Fruit fly (Drosophila melanogaster) whole organism, embryonic: Measurements from ENCODE around the gene CG31099.
A peak's percentile ranks its signal among the peaks of the same experiment; 100 is the strongest.

Experiments
- CG11093 ChIP-seq: fragments of 200-800 bp; sonication (Bioruptor generic); IDR thresholded peaks from 3 replicates; pipeline ENCODE4 v1.3.6; 2022; ENCODE audit warnings: missing biosample characterization, missing genetic modification characterization
- CG13624 ChIP-seq: fragments of 200-800 bp; sonication (Bioruptor generic); optimal IDR thresholded peaks from 2 replicates; lab custom pipeline; 2016; ENCODE audit warnings: missing biosample characterization, missing genetic modification characterization
- CG1603 ChIP-seq: fragments of 200-800 bp; sonication (Bioruptor generic); optimal IDR thresholded peaks from 2 replicates; lab custom pipeline; 2019; ENCODE audit warnings: missing biosample characterization, mild to moderate bottlenecking, missing genetic modification characterization, moderate library complexity
- CG1647 ChIP-seq: fragments of 200-800 bp; sonication (Bioruptor generic); optimal IDR thresholded peaks from 3 replicates; lab custom pipeline; 2016; ENCODE audit warnings: missing biosample characterization, missing genetic modification characterization
- CG1832 ChIP-seq: fragments of 200-800 bp; sonication (Bioruptor generic); optimal IDR thresholded peaks from 2 replicates; lab custom pipeline; 2017; ENCODE audit warnings: missing biosample characterization, mild to moderate bottlenecking, missing genetic modification characterization, inconsistent platforms
- CG2875 ChIP-seq: fragments of 200-800 bp; sonication (Bioruptor generic); optimal IDR thresholded peaks from 2 replicates; lab custom pipeline; 2017; ENCODE audit warnings: missing biosample characterization, mild to moderate bottlenecking, missing genetic modification characterization, missing genetic modification reagents
- CG34376 ChIP-seq: fragments of 200-800 bp; sonication (Bioruptor generic); optimal IDR thresholded peaks from 2 replicates; lab custom pipeline; 2018; ENCODE audit warnings: missing biosample characterization, mild to moderate bottlenecking, missing genetic modification characterization
- CG42726 ChIP-seq: fragments of 200-800 bp; sonication (Bioruptor generic); IDR thresholded peaks from 2 replicates; pipeline ENCODE4 v1.3.6; 2022; ENCODE audit warnings: missing biosample characterization, missing genetic modification characterization; ENCODE audit not compliant: partially characterized antibody
- CG4820 ChIP-seq: fragments of 200-800 bp; sonication (Bioruptor generic); optimal IDR thresholded peaks from 3 replicates; lab custom pipeline; 2016; ENCODE audit warnings: missing biosample characterization, missing genetic modification characterization
- CG6689 ChIP-seq: fragments of 200-800 bp; sonication (Bioruptor generic); IDR thresholded peaks from 2 replicates; pipeline ENCODE4 v1.3.6; 2022; ENCODE audit warnings: missing biosample characterization, missing genetic modification characterization
- Fer1 ChIP-seq: fragments of 200-800 bp; sonication (Bioruptor generic); optimal IDR thresholded peaks from 2 replicates; lab custom pipeline; 2017; ENCODE audit warnings: missing biosample characterization, mild to moderate bottlenecking, missing genetic modification characterization
- GATAe ChIP-seq: fragments of 200-800 bp; sonication (Bioruptor generic); conservative IDR thresholded peaks from 2 replicates; pipeline ENCODE4 v1.3.6; 2022; ENCODE audit warnings: missing biosample characterization, missing genetic modification characterization
- Hsf ChIP-seq: fragments of 200-800 bp; sonication (Bioruptor generic); optimal IDR thresholded peaks from 3 replicates; lab custom pipeline; 2016; ENCODE audit warnings: missing biosample characterization, missing genetic modification characterization
- Max ChIP-seq: fragments of 200-800 bp; sonication (Bioruptor generic); optimal IDR thresholded peaks from 2 replicates; lab custom pipeline; 2016; ENCODE audit warnings: missing biosample characterization, mild to moderate bottlenecking, missing genetic modification characterization
- Meics ChIP-seq: fragments of 200-800 bp; sonication (Bioruptor generic); optimal IDR thresholded peaks from 2 replicates; lab custom pipeline; 2017; ENCODE audit warnings: missing biosample characterization, mild to moderate bottlenecking, missing genetic modification characterization
- Myb ChIP-seq: fragments of 200-800 bp; sonication (Bioruptor generic); optimal IDR thresholded peaks from 2 replicates; lab custom pipeline; 2016; ENCODE audit warnings: missing biosample characterization, missing genetic modification characterization
- Nf-YB ChIP-seq: fragments of 200-800 bp; sonication (Bioruptor generic); optimal IDR thresholded peaks from 3 replicates; lab custom pipeline; 2019; ENCODE audit warnings: missing biosample characterization, mild to moderate bottlenecking, missing genetic modification characterization, moderate library complexity
- Poxn ChIP-seq: fragments of 200-800 bp; sonication (Bioruptor generic); IDR thresholded peaks from 2 replicates; pipeline ENCODE4 v1.3.6; 2022; ENCODE audit warnings: missing biosample characterization, missing genetic modification characterization
- Rx ChIP-seq: fragments of 200-800 bp; sonication (Bioruptor generic); IDR thresholded peaks from 2 replicates; pipeline ENCODE4 v1.3.6; 2022; ENCODE audit warnings: missing biosample characterization, missing genetic modification characterization
- TFAM ChIP-seq: fragments of 200-800 bp; sonication (Bioruptor generic); optimal IDR thresholded peaks from 2 replicates; lab custom pipeline; 2017; ENCODE audit warnings: missing biosample characterization, missing genetic modification characterization, inconsistent platforms
- Usf ChIP-seq: fragments of 200-800 bp; sonication (Bioruptor generic); optimal IDR thresholded peaks from 2 replicates; lab custom pipeline; 2017; ENCODE audit warnings: missing genotype, missing biosample characterization, missing genetic modification characterization
- Xrp1 ChIP-seq: fragments of 200-800 bp; sonication (Bioruptor generic); IDR thresholded peaks from 2 replicates; pipeline ENCODE4 v1.3.6; 2022; ENCODE audit warnings: missing biosample characterization, missing genetic modification characterization
- ab ChIP-seq: fragments of 200-800 bp; sonication (Bioruptor generic); optimal IDR thresholded peaks from 2 replicates; lab custom pipeline; 2016; ENCODE audit warnings: missing biosample characterization, missing genetic modification characterization
- cato ChIP-seq: fragments of 200-800 bp; sonication (Bioruptor generic); optimal IDR thresholded peaks from 2 replicates; lab custom pipeline; 2016; ENCODE audit warnings: missing biosample characterization, missing genetic modification characterization, borderline replicate concordance
- dan ChIP-seq: fragments of 200-800 bp; sonication (Bioruptor generic); IDR thresholded peaks from 2 replicates; pipeline ENCODE4 v1.3.6; 2022; ENCODE audit warnings: missing biosample characterization, missing genetic modification characterization
- dmrt99B ChIP-seq: fragments of 200-800 bp; sonication (Bioruptor generic); optimal IDR thresholded peaks from 2 replicates; lab custom pipeline; 2018; ENCODE audit warnings: missing biosample characterization, mild to moderate bottlenecking, missing genetic modification characterization, moderate library complexity
- exex ChIP-seq: fragments of 200-800 bp; sonication (Bioruptor generic); optimal IDR thresholded peaks from 4 replicates; lab custom pipeline; 2018; ENCODE audit warnings: missing biosample characterization, mild to moderate bottlenecking, missing genetic modification characterization, moderate library complexity
- ftz-f1 ChIP-seq: fragments of 200-800 bp; sonication (Bioruptor generic); optimal IDR thresholded peaks from 2 replicates; lab custom pipeline; 2016; ENCODE audit warnings: missing biosample characterization, missing genetic modification characterization
- grn ChIP-seq: fragments of 200-800 bp; sonication (Bioruptor generic); optimal IDR thresholded peaks from 3 replicates; lab custom pipeline; 2017; ENCODE audit warnings: missing biosample characterization, missing genetic modification characterization
- hth ChIP-seq: fragments of >200 bp; optimal IDR thresholded peaks from 2 replicates; lab custom pipeline; 2017; ENCODE audit warnings: inconsistent platforms
- p53 ChIP-seq: fragments of 200-800 bp; sonication (Bioruptor generic); optimal IDR thresholded peaks from 2 replicates; lab custom pipeline; 2016; ENCODE audit warnings: missing biosample characterization, missing genetic modification characterization
- prd ChIP-seq, 3 experiments: fragments of >200 bp in 2 of 3; fragments of 200-800 bp in 1 of 3; sonication (Bioruptor generic) in 1 of 3; optimal IDR thresholded peaks in 2 of 3; IDR thresholded peaks in 1 of 3; 2 replicates in 2 of 3; 3 replicates in 1 of 3; pipeline versions ENCODE4 v1.3.6 to Lab custom; 2017 to 2022; ENCODE audit warnings: missing biosample characterization in 1 of 3, missing genetic modification characterization in 1 of 3
- rib ChIP-seq: fragments of 200-800 bp; sonication (Bioruptor generic); IDR thresholded peaks from 2 replicates; pipeline ENCODE4 v1.3.6; 2022; ENCODE audit warnings: missing biosample characterization, missing genetic modification characterization
- sisA ChIP-seq: fragments of 200-800 bp; sonication (Bioruptor generic); IDR thresholded peaks from 2 replicates; pipeline ENCODE4 v1.3.6; 2022; ENCODE audit warnings: missing biosample characterization, missing genetic modification characterization
- sug ChIP-seq: fragments of 200-800 bp; optimal IDR thresholded peaks from 2 replicates; lab custom pipeline; 2019; ENCODE audit warnings: missing biosample characterization, mild to moderate bottlenecking, missing genetic modification characterization, moderate library complexity
- toy ChIP-seq: fragments of 200-800 bp; sonication (Bioruptor generic); IDR thresholded peaks from 2 replicates; pipeline ENCODE4 v1.3.6; 2022; ENCODE audit warnings: missing biosample characterization, missing genetic modification characterization
- twi ChIP-seq: fragments of 200-800 bp; optimal IDR thresholded peaks from 2 replicates; lab custom pipeline; 2019; ENCODE audit warnings: missing biosample characterization, mild to moderate bottlenecking, missing genetic modification characterization, moderate library complexity
- vnd ChIP-seq: fragments of 200-800 bp; sonication (Bioruptor generic); IDR thresholded peaks from 3 replicates; pipeline ENCODE4 v1.3.6; 2022; ENCODE audit warnings: missing biosample characterization, missing genetic modification characterization; ENCODE audit not compliant: partially characterized antibody
- zen2 ChIP-seq: fragments of 200-800 bp; sonication (Bioruptor generic); IDR thresholded peaks from 3 replicates; pipeline ENCODE4 v1.3.6; 2022; ENCODE audit warnings: missing biosample characterization, missing genetic modification characterization; ENCODE audit not compliant: partially characterized antibody

CG31099 gene

DNA sequence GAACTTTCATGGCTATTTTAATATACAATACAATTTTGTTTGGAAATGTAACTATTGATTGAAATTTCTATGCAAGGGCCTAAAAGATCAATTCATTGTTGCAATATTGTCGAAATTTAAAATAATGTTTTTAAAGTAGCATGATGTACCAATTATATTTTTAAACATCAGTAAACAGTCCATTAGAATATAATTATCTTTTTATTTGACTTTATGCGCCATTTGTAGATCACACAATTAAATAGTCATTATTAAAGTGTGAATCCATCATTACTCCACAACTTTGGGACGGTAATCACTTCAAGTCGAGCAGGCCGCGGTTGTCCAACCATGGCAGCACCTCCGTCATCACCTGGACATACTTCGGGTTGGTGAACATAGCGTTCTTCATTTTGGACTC is at the start of gene CG31099:
CG31099 (minus strand) TSS at position 101 of the 400 bp plus-strand sequence.
- TF ChIP-seq ab (GFP tag; lab: Kevin White, UChicago) (no peak), exex (no peak), p53 (GFP tag; lab: Kevin White, UChicago) (no peak), Poxn (GFP tag; lab: Robert Waterston, UW) (no peak), CG1832 (GFP tag; lab: Kevin White, UChicago) (no peak), Nf-YB (no peak), rib (GFP tag; lab: Robert Waterston, UW) (no peak), sisA (no peak), CG6689 (no peak), CG1603 (tag; lab: Kevin White, UChicago) (no peak), CG1647 (no peak), CG2875 (GFP tag; lab: Kevin White, UChicago) (no peak), CG13624 (no peak), Fer1 (GFP tag; lab: Kevin White, UChicago) (no peak), CG34376 (GFP tag; lab: Kevin White, UChicago) (no peak), CG11093 (GFP tag; lab: Robert Waterston, UW) (no peak), Usf (GFP tag; lab: Kevin White, UChicago) (no peak), Max (no peak)

DNA sequence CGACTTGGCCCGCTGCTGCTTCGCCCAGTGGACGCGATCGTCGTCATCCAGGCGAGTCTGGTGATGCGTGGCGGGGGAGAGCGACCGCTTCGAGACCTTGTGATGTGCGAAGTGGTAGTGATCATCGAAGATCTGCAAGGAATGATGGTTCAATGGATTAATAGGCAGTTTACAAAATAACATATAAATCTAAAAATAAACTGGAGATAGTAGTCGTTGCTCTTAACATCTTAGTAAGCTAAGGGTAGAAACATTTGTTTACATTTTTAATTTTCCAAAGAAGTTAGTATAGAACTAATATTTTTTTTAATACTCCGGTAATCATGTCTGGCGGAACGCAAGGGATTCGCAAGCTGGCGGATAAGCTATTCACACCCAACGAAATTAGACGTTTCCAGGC is 47.2 kb upstream of the CG31099 start, which contains the start of gene ND-49L:
ND-49L (plus strand) TSS at position 301 of the 400 bp plus-strand sequence.
- TF ChIP-seq Myb (GFP tag; lab: Kevin White, UChicago): no peak
- no peak for TF ChIP-seq dmrt99B (tag; lab: Kevin White, UChicago)
- no peak for TF ChIP-seq CG4820 (GFP tag; lab: Kevin White, UChicago)
- no peak for TF ChIP-seq twi
- TF ChIP-seq Hsf: no peak
- no peak for TF ChIP-seq hth (lab: Kevin White, UChicago)
- TF ChIP-seq toy (GFP tag; lab: Robert Waterston, UW): no peak
- no peak for TF ChIP-seq cato (GFP tag; lab: Kevin White, UChicago)
- TF ChIP-seq, all 482 proteins: peak for 0

DNA sequence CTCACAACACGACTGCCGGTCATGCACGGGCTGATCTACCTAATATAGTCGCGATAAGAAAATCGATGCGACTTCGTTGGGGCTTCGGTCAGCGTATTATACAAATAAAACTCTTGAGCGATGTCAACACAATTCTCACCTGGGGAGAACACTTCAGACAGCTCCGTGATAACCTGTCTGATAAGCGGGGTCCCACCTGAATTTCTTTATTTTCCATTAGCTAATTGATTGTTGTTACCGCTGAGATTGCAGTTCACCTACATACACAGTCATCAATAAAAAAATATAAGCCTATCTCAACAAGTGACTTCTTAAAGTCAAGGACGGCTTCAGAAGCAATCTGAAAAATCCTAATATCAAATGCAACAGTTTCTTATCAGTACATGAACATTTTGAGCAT is 36.2 kb upstream of the CG31099 start, which contains the start of gene tobi:
tobi (minus strand) TSS at position 23 of the 400 bp plus-strand sequence.
- TF ChIP-seq vnd (GFP tag; lab: Robert Waterston, UW) (peak; percentile 19; the same call in 1 of the 3 replicates), exex (peak; percentile 72), sug (peak; percentile 89), ftz-f1 (GFP tag; lab: Kevin White, UChicago) (no peak)

DNA sequence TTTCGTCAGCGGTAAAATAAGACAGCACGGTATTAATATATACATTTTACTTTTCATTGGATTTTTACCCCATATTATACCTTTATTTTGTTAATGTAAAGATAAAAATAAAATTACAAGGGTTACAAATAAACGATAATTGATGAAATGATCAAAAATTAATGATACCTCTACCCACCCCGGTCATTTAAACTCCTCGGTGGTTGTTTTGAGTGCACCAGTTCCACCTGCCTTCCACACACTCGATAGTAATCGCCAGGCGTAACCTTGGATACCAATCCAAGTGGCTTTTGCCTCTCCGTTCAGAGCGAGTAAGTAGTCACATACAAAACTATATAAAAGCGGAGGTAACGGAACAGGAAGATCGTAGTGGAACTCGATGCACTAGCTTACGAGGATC is 29.2 kb upstream of the CG31099 start, which contains the start of gene rha:
rha (plus strand) TSS at position 301 of the 400 bp plus-strand sequence.
- no peak for TF ChIP-seq dan (GFP tag; lab: Robert Waterston, UW)
- TF ChIP-seq grn: no peak
- no peak for TF ChIP-seq Rx (GFP tag; lab: Robert Waterston, UW)
- TF ChIP-seq Xrp1 (GFP tag; lab: Robert Waterston, UW): no peak
- TF ChIP-seq GATAe (GFP tag; lab: Robert Waterston, UW): no peak
- TF ChIP-seq TFAM: no peak
- no peak for TF ChIP-seq prd (optimal IDR thresholded peaks at IDR 0.05; lab: Kevin White, UChicago)
- TF ChIP-seq prd (GFP tag; IDR thresholded peaks at IDR 0.05; lab: Robert Waterston, UW): no peak
- TF ChIP-seq Meics (GFP tag; lab: Kevin White, UChicago): no peak
- no peak for TF ChIP-seq CG42726 (GFP tag; lab: Robert Waterston, UW)
- no peak for TF ChIP-seq zen2 (GFP tag; lab: Robert Waterston, UW)
